Worm (Caenorhabditis elegans): ENCODE data around the gene elo-5.
A peak's percentile ranks its signal among the peaks of the same experiment; 100 is the strongest.

Gene elo-5

DNA sequence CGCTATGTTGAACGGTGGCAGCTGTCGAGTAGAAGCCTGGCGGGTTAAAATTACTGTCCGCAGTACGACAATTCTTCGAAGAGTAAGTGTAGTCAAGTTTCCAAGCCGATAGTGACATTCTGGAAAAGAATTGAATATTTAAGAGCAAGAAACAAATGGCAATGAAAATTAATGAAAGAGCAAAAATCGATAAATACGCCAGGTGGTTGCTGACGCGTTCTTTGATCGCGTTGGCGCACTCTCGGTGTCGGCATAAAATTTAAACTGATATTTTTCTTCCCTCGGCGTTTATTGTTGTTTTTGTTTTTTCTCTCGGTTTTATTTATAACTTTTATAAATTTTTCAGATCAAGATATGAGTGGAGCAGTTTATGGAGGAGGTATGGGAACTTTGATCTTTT is 17.8 kb upstream of the elo-5 start, which contains the start of the genes perm-3 and swsn-6 (continued):
- TF ChIP-seq skn-1 (tag; optimal IDR thresholded peaks at IDR 0.05) (peak; percentile 29), unc-86 (tag; optimal IDR thresholded peaks at IDR 0.05) (peak; percentile 81), hlh-4 (tag; optimal IDR thresholded peaks at IDR 0.05) (no peak), snu-23 (GFP tag; optimal IDR thresholded peaks at IDR 0.05) (peak; percentile 89), nhr-76 (tag; optimal IDR thresholded peaks at IDR 0.05) (no peak), hlh-17 (GFP tag; optimal IDR thresholded peaks at IDR 0.05; ENCODE audit: borderline replicate concordance) (no peak), isw-1 (GFP tag; IDR thresholded peaks at IDR 0.05) (peak; percentile 76), mab-9 (GFP tag; IDR thresholded peaks at IDR 0.05) (peak; percentile 39; the same call in 1 of the 2 replicates), egl-27 (tag; optimal IDR thresholded peaks at IDR 0.05) (no peak), nhr-20 (tag; optimal IDR thresholded peaks at IDR 0.05) (peak; percentile 84), ceh-8 (GFP tag; optimal IDR thresholded peaks at IDR 0.05) (peak; percentile 57), efl-1 (optimal IDR thresholded peaks at IDR 0.05) (peak; percentile 78 to 85), efl-1 (GFP tag; optimal IDR thresholded peaks at IDR 0.05 in 1 of 2) (peak; percentile 84 to 98), mep-1 (tag; optimal IDR thresholded peaks at IDR 0.05) (peak; percentile 94), aha-1 (tag; optimal IDR thresholded peaks at IDR 0.05) (peak; percentile 16), unc-98 (GFP tag; IDR thresholded peaks at IDR 0.05) (no peak), ceh-63 (GFP tag; optimal IDR thresholded peaks at IDR 0.05) (no peak), fkh-8 (tag; optimal IDR thresholded peaks at IDR 0.05) (peak; percentile 65), fos-1 (tag; optimal IDR thresholded peaks at IDR 0.05) (peak; percentile 31), lsy-2 (tag; optimal IDR thresholded peaks at IDR 0.05) (peak; percentile 88 to 93), egl-13 (tag; optimal IDR thresholded peaks at IDR 0.05) (peak; percentile 77), sptf-1 (tag; optimal IDR thresholded peaks at IDR 0.05) (no peak), ceh-90 (tag; optimal IDR thresholded peaks at IDR 0.05) (no peak), mdl-1 (tag; optimal IDR thresholded peaks at IDR 0.05) (peak in 1 of 2 experiments; percentile 52), snpc-4 (tag; optimal IDR thresholded peaks at IDR 0.05) (peak; percentile 81), tbx-2 (tag; optimal IDR thresholded peaks at IDR 0.05) (peak; percentile 82), ztf-11 (tag; optimal IDR thresholded peaks at IDR 0.05) (peak in 1 of 2 experiments; percentile 39), C16A3.4 (tag; optimal IDR thresholded peaks at IDR 0.05) (peak; percentile 82), ets-5 (GFP tag; IDR thresholded peaks at IDR 0.05) (no peak), sup-37 (GFP tag; optimal IDR thresholded peaks at IDR 0.05) (no peak), efl-3 (GFP tag; optimal IDR thresholded peaks at IDR 0.05) (no peak), ceh-88 (GFP tag; IDR thresholded peaks at IDR 0.05) (peak; percentile 19; the same call in 1 of the 2 replicates), hpl-2 (GFP tag; optimal IDR thresholded peaks at IDR 0.05) (peak; percentile 17), ceh-82 (tag; optimal IDR thresholded peaks at IDR 0.05) (peak; percentile 72 to 93 (median 85)), nhr-19 (GFP tag; conservative IDR thresholded peaks at IDR 0.05) (peak; percentile 85), lin-13 (GFP tag; optimal IDR thresholded peaks at IDR 0.05) (peak; percentile 64), elt-2 (tag; optimal IDR thresholded peaks at IDR 0.05) (peak; percentile 49), C34B4.2 (tag; optimal IDR thresholded peaks at IDR 0.05) (no peak), pag-3 (tag; optimal IDR thresholded peaks at IDR 0.05; ENCODE audit: borderline replicate concordance, insufficient read depth) (no peak), unc-130 (tag; optimal IDR thresholded peaks at IDR 0.05) (peak; percentile 86), zag-1 (tag; optimal IDR thresholded peaks at IDR 0.05) (no peak), nhr-84 (tag; optimal IDR thresholded peaks at IDR 0.05) (no peak), pqm-1 (tag; optimal IDR thresholded peaks at IDR 0.05) (no peak), unc-30 (tag; optimal IDR thresholded peaks at IDR 0.05) (no peak), fkh-10 (GFP tag; optimal IDR thresholded peaks at IDR 0.05) (peak; percentile 35), lin-14 (GFP tag; optimal IDR thresholded peaks at IDR 0.05) (peak; percentile 83), nhr-71 (tag; optimal IDR thresholded peaks at IDR 0.05) (peak; percentile 90), ces-1 (GFP tag; optimal IDR thresholded peaks at IDR 0.05) (no peak), aly-2 (tag; optimal IDR thresholded peaks at IDR 0.05) (no peak), vab-15 (tag; optimal IDR thresholded peaks at IDR 0.05) (no peak), alr-1 (tag; optimal IDR thresholded peaks at IDR 0.05; ENCODE audit: borderline replicate concordance) (no peak), Y116A8C.19 (tag; optimal IDR thresholded peaks at IDR 0.05; ENCODE audit: borderline replicate concordance) (no peak), lir-3 (tag; optimal IDR thresholded peaks at IDR 0.05; ENCODE audit: poor library complexity) (no peak)
